Fruit fly (Drosophila melanogaster) whole organism, embryonic: ENCODE results near the gene Rchy1.
A peak's percentile ranks its signal among the peaks of the same experiment; 100 is the strongest.

Experiments used
- Antp ChIP-seq: fragments of 200-800 bp; sonication (Bioruptor generic); optimal IDR thresholded peaks from 3 replicates; lab custom pipeline; 2016; ENCODE audit warnings: missing biosample characterization, missing genetic modification characterization
- CG10147 ChIP-seq: fragments of 200-800 bp; sonication (Bioruptor generic); optimal IDR thresholded peaks from 2 replicates; lab custom pipeline; 2019; ENCODE audit warnings: missing biosample characterization, mild to moderate bottlenecking, missing genetic modification characterization, moderate library complexity
- CG10366 ChIP-seq: fragments of 200-800 bp; sonication (Bioruptor generic); IDR thresholded peaks from 2 replicates; pipeline ENCODE4 v1.3.6; 2022; ENCODE audit warnings: missing biosample characterization, missing genetic modification characterization
- CG10979 ChIP-seq: fragments of 200-800 bp; sonication (Bioruptor generic); optimal IDR thresholded peaks from 2 replicates; lab custom pipeline; 2018; ENCODE audit warnings: missing biosample characterization, mild to moderate bottlenecking, missing genetic modification characterization, moderate library complexity
- CG12155 ChIP-seq: fragments of 200-800 bp; sonication (Bioruptor generic); optimal IDR thresholded peaks from 3 replicates; lab custom pipeline; 2016; ENCODE audit warnings: missing biosample characterization, missing genetic modification characterization
- CG15601 ChIP-seq: fragments of 200-800 bp; sonication (Bioruptor generic); optimal IDR thresholded peaks from 3 replicates; lab custom pipeline; 2019; ENCODE audit warnings: missing biosample characterization, mild to moderate bottlenecking, missing genetic modification characterization, moderate library complexity
- CG1602 ChIP-seq: fragments of 200-800 bp; sonication (Bioruptor generic); optimal IDR thresholded peaks from 3 replicates; lab custom pipeline; 2016; ENCODE audit warnings: missing biosample characterization, missing genetic modification characterization
- CG16815 ChIP-seq: fragments of 200-800 bp; sonication (Bioruptor generic); optimal IDR thresholded peaks from 3 replicates; lab custom pipeline; 2017; ENCODE audit warnings: missing biosample characterization, mild to moderate bottlenecking, missing genetic modification characterization
- CG2202 ChIP-seq: fragments of 200-800 bp; sonication (Bioruptor generic); optimal IDR thresholded peaks from 2 replicates; lab custom pipeline; 2018; ENCODE audit warnings: missing biosample characterization, mild to moderate bottlenecking, missing genetic modification characterization
- CG31388 ChIP-seq: fragments of 200-800 bp; sonication (Bioruptor generic); optimal IDR thresholded peaks from 2 replicates; lab custom pipeline; 2016; ENCODE audit warnings: missing biosample characterization, missing genetic modification characterization
- CG3163 ChIP-seq: fragments of 200-800 bp; sonication (Bioruptor generic); optimal IDR thresholded peaks from 3 replicates; lab custom pipeline; 2016; ENCODE audit warnings: missing biosample characterization, missing genetic modification characterization
- CG4282 ChIP-seq: fragments of 200-800 bp; sonication (Bioruptor generic); optimal IDR thresholded peaks from 2 replicates; lab custom pipeline; 2016; ENCODE audit warnings: missing biosample characterization, missing genetic modification characterization
- CG4328 ChIP-seq: fragments of 200-800 bp; sonication (Bioruptor generic); optimal IDR thresholded peaks from 3 replicates; lab custom pipeline; 2017; ENCODE audit warnings: missing biosample characterization, missing genetic modification reagents, missing genetic modification characterization
- CG6765 ChIP-seq: fragments of 200-800 bp; sonication (Bioruptor generic); optimal IDR thresholded peaks from 3 replicates; lab custom pipeline; 2017; ENCODE audit warnings: missing biosample characterization, mild to moderate bottlenecking, missing genetic modification characterization
- CG9437 ChIP-seq: fragments of 200-800 bp; sonication (Bioruptor generic); optimal IDR thresholded peaks from 2 replicates; lab custom pipeline; 2018; ENCODE audit warnings: missing biosample characterization, mild to moderate bottlenecking, missing genetic modification characterization
- CG9727 ChIP-seq: fragments of 200-800 bp; sonication (Bioruptor generic); optimal IDR thresholded peaks from 3 replicates; lab custom pipeline; 2017; ENCODE audit warnings: missing biosample characterization, mild to moderate bottlenecking, missing genetic modification characterization
- CkIIα-i1 ChIP-seq: fragments of 200-800 bp; sonication (Bioruptor generic); IDR thresholded peaks from 2 replicates; pipeline ENCODE4 v1.3.6; 2022; ENCODE audit warnings: missing biosample characterization, missing genetic modification characterization
- CoRest ChIP-seq: fragments of 200-800 bp; sonication (Bioruptor generic); optimal IDR thresholded peaks from 3 replicates; lab custom pipeline; 2018; ENCODE audit warnings: missing biosample characterization, mild to moderate bottlenecking, missing genetic modification characterization, moderate library complexity
- Doc3 ChIP-seq: fragments of 200-800 bp; sonication (Bioruptor generic); IDR thresholded peaks from 3 replicates; pipeline ENCODE4 v1.3.6; 2022; ENCODE audit warnings: missing biosample characterization, missing genetic modification characterization; ENCODE audit not compliant: partially characterized antibody
- HLH3B ChIP-seq: fragments of 200-800 bp; sonication (Bioruptor generic); IDR thresholded peaks from 2 replicates; pipeline ENCODE4 v1.3.6; 2022; ENCODE audit warnings: missing biosample characterization, missing genetic modification characterization
- Hr78 ChIP-seq, 2 experiments: fragments of 200-800 bp in 1 of 2; fragments of >200 bp in 1 of 2; sonication (Bioruptor generic) in 1 of 2; optimal IDR thresholded peaks; 2 replicates each; lab custom pipeline; 2017 to 2019; ENCODE audit warnings: missing biosample characterization in 2 of 2, missing genetic modification characterization in 2 of 2, mild to moderate bottlenecking in 1 of 2, moderate library complexity in 1 of 2
- Hsf ChIP-seq: fragments of 200-800 bp; sonication (Bioruptor generic); optimal IDR thresholded peaks from 3 replicates; lab custom pipeline; 2016; ENCODE audit warnings: missing biosample characterization, missing genetic modification characterization
- Lim3 ChIP-seq: fragments of 200-800 bp; sonication (Bioruptor generic); IDR thresholded peaks from 2 replicates; pipeline ENCODE4 v1.3.6; 2022; ENCODE audit warnings: missing biosample characterization, missing genetic modification characterization
- Med ChIP-seq: fragments of 200-800 bp; sonication (Bioruptor generic); peaks from one replicate; lab custom pipeline; 2016; ENCODE audit warnings: missing biosample characterization, missing genetic modification characterization, mild to moderate bottlenecking, inconsistent platforms, moderate library complexity
- Meics ChIP-seq: fragments of 200-800 bp; sonication (Bioruptor generic); optimal IDR thresholded peaks from 2 replicates; lab custom pipeline; 2017; ENCODE audit warnings: missing biosample characterization, mild to moderate bottlenecking, missing genetic modification characterization
- Neu2 ChIP-seq: fragments of 200-800 bp; sonication (Bioruptor generic); optimal IDR thresholded peaks from 3 replicates; lab custom pipeline; 2016; ENCODE audit warnings: missing biosample characterization, missing genetic modification characterization, borderline replicate concordance
- Rfx ChIP-seq: fragments of 200-800 bp; sonication (Bioruptor generic); IDR thresholded peaks from 2 replicates; pipeline ENCODE4 v1.3.6; 2022; ENCODE audit warnings: missing biosample characterization, missing genetic modification characterization
- Scr ChIP-seq: fragments of 200-800 bp; sonication (Bioruptor generic); IDR thresholded peaks from 2 replicates; pipeline ENCODE4 v1.3.6; 2022; ENCODE audit warnings: missing biosample characterization, missing genetic modification characterization; ENCODE audit not compliant: partially characterized antibody
- Taf1 ChIP-seq: fragments of 200-800 bp; sonication (Bioruptor generic); IDR thresholded peaks from 2 replicates; pipeline ENCODE4 v1.3.6; 2022; ENCODE audit warnings: missing biosample characterization, missing genetic modification characterization
- Xrp1 ChIP-seq: fragments of 200-800 bp; sonication (Bioruptor generic); IDR thresholded peaks from 2 replicates; pipeline ENCODE4 v1.3.6; 2022; ENCODE audit warnings: missing biosample characterization, missing genetic modification characterization
- btn ChIP-seq: fragments of 200-800 bp; sonication (Bioruptor generic); optimal IDR thresholded peaks from 2 replicates; lab custom pipeline; 2016; ENCODE audit warnings: missing biosample characterization, missing genetic modification characterization
- cas ChIP-seq: fragments of 200-800 bp; sonication (Bioruptor generic); IDR thresholded peaks from 2 replicates; pipeline ENCODE4 v1.3.6; 2022; ENCODE audit warnings: missing biosample characterization, missing genetic modification characterization
- cato ChIP-seq: fragments of 200-800 bp; sonication (Bioruptor generic); optimal IDR thresholded peaks from 2 replicates; lab custom pipeline; 2016; ENCODE audit warnings: missing biosample characterization, missing genetic modification characterization, borderline replicate concordance
- cwo ChIP-seq: fragments of 200-800 bp; sonication (Bioruptor generic); optimal IDR thresholded peaks from 3 replicates; lab custom pipeline; 2017; ENCODE audit warnings: missing biosample characterization, missing genetic modification characterization, mild to moderate bottlenecking, moderate library complexity, missing genetic modification reagents
- dan ChIP-seq: fragments of 200-800 bp; sonication (Bioruptor generic); IDR thresholded peaks from 2 replicates; pipeline ENCODE4 v1.3.6; 2022; ENCODE audit warnings: missing biosample characterization, missing genetic modification characterization
- dmrt99B ChIP-seq: fragments of 200-800 bp; sonication (Bioruptor generic); optimal IDR thresholded peaks from 2 replicates; lab custom pipeline; 2018; ENCODE audit warnings: missing biosample characterization, mild to moderate bottlenecking, missing genetic modification characterization, moderate library complexity
- gsb-n ChIP-seq: fragments of 200-800 bp; sonication (Bioruptor generic); optimal IDR thresholded peaks from 3 replicates; lab custom pipeline; 2018; ENCODE audit warnings: missing biosample characterization, mild to moderate bottlenecking, missing genetic modification characterization
- hth ChIP-seq: fragments of >200 bp; optimal IDR thresholded peaks from 2 replicates; lab custom pipeline; 2017; ENCODE audit warnings: inconsistent platforms
- inv ChIP-seq: fragments of 200-800 bp; sonication (Bioruptor generic); IDR thresholded peaks from 2 replicates; pipeline ENCODE4 v1.3.6; 2022; ENCODE audit warnings: missing biosample characterization, missing genetic modification characterization; ENCODE audit not compliant: partially characterized antibody
- kah ChIP-seq: fragments of 200-800 bp; sonication (Bioruptor generic); optimal IDR thresholded peaks from 2 replicates; lab custom pipeline; 2018; ENCODE audit warnings: missing biosample characterization, mild to moderate bottlenecking, missing genetic modification characterization
- nom ChIP-seq: fragments of 200-800 bp; sonication (Bioruptor generic); optimal IDR thresholded peaks from 2 replicates; lab custom pipeline; 2017; ENCODE audit warnings: missing biosample characterization, missing genetic modification characterization, mild to moderate bottlenecking, moderate library complexity, missing genetic modification reagents
- pfk ChIP-seq: fragments of 200-800 bp; sonication (Bioruptor generic); optimal IDR thresholded peaks from 2 replicates; lab custom pipeline; 2018; ENCODE audit warnings: missing biosample characterization, mild to moderate bottlenecking, missing genetic modification characterization, moderate library complexity
- ro ChIP-seq: fragments of 200-800 bp; sonication (Bioruptor generic); IDR thresholded peaks from 2 replicates; pipeline ENCODE4 v1.3.6; 2022; ENCODE audit warnings: missing biosample characterization, missing genetic modification characterization
- seq ChIP-seq: fragments of 200-800 bp; sonication (Bioruptor generic); IDR thresholded peaks from 2 replicates; pipeline ENCODE4 v1.3.6; 2022; ENCODE audit warnings: missing biosample characterization, missing genetic modification characterization
- shn ChIP-seq: fragments of 200-800 bp; sonication (Bioruptor generic); optimal IDR thresholded peaks from 3 replicates; lab custom pipeline; 2016; ENCODE audit warnings: missing biosample characterization, missing genetic modification characterization
- slp2 ChIP-seq: fragments of 200-800 bp; sonication (Bioruptor generic); optimal IDR thresholded peaks from 2 replicates; lab custom pipeline; 2016; ENCODE audit warnings: missing biosample characterization, missing genetic modification characterization
- sqz ChIP-seq: fragments of 200-800 bp; sonication (Bioruptor generic); optimal IDR thresholded peaks from 3 replicates; lab custom pipeline; 2018; ENCODE audit warnings: missing biosample characterization, mild to moderate bottlenecking, missing genetic modification characterization
- sug ChIP-seq: fragments of 200-800 bp; optimal IDR thresholded peaks from 2 replicates; lab custom pipeline; 2019; ENCODE audit warnings: missing biosample characterization, mild to moderate bottlenecking, missing genetic modification characterization, moderate library complexity
- tio ChIP-seq: fragments of 200-800 bp; sonication (Bioruptor generic); optimal IDR thresholded peaks from 2 replicates; lab custom pipeline; 2017; ENCODE audit warnings: missing biosample characterization, missing genetic modification characterization, inconsistent platforms
- zen2 ChIP-seq: fragments of 200-800 bp; sonication (Bioruptor generic); IDR thresholded peaks from 3 replicates; pipeline ENCODE4 v1.3.6; 2022; ENCODE audit warnings: missing biosample characterization, missing genetic modification characterization; ENCODE audit not compliant: partially characterized antibody
- zfh1 ChIP-seq: fragments of 200-800 bp; sonication (Bioruptor generic); IDR thresholded peaks from 3 replicates; pipeline ENCODE4 v1.3.6; 2022; ENCODE audit warnings: missing biosample characterization, missing genetic modification characterization

The Rchy1 gene

DNA sequence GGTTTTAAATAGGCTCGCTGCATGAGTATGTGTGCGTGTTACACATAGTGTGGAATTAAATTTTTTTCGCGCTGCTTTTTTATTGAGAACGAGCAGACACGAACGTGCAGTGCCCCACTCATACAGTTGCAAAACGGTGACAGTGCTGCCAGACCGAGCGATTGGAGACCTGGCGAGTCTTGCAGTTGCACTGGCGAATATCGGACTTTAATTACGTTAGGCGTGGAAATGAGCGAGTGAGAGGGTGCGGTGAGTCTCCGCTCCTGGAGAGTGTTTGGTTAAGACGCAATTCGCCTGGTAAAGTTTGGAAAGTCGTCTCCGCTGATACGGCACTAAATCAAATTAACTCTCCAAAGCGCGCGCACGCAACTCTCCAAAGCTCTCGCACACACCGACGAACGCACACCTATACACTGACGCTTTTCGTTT is 15.9 kb upstream of the Rchy1 start (continued):
- TF ChIP-seq CG10147 (GFP tag; lab: Kevin White, UChicago) (no peak), gsb-n (tag; lab: Kevin White, UChicago) (peak; percentile 47), CG15601 (no peak), CG10979 (tag; lab: Kevin White, UChicago) (no peak), sug (tag; lab: Kevin White, UChicago) (peak; percentile 7), cato (no peak), kah (GFP tag; lab: Kevin White, UChicago) (no peak), zfh1 (GFP tag; lab: Robert Waterston, UW) (no peak), CG31388 (GFP tag; lab: Kevin White, UChicago) (no peak), cas (GFP tag; lab: Robert Waterston, UW) (no peak), Antp (GFP tag; lab: Kevin White, UChicago) (no peak), Meics (GFP tag; lab: Kevin White, UChicago) (peak; percentile 2), sqz (GFP tag; lab: Kevin White, UChicago) (peak; percentile 79), Doc3 (no peak; the same call in 2 of the 3 replicates), CG4282 (GFP tag; lab: Kevin White, UChicago) (no peak), shn (no peak), nom (GFP tag; lab: Kevin White, UChicago) (peak; percentile 23), inv (GFP tag; lab: Robert Waterston, UW) (no peak), CG3163 (no peak), seq (0 out of 2 replicates have a peak, but pooled peaks have one; percentile 11), Neu2 (GFP tag; lab: Kevin White, UChicago) (no peak), Hr78 (GFP tag; optimal IDR thresholded peaks at IDR 0.05; lab: Kevin White, UChicago) (no peak), CoRest (no peak), dmrt99B (tag; lab: Kevin White, UChicago) (no peak), CG9437 (GFP tag; lab: Kevin White, UChicago) (peak; percentile 71), cwo (GFP tag; lab: Kevin White, UChicago) (peak; percentile 9), HLH3B (GFP tag; lab: Robert Waterston, UW) (0 out of 2 replicates have a peak, but pooled peaks have one; percentile 7), CG6765 (peak; percentile 27), Xrp1 (0 out of 2 replicates have a peak, but pooled peaks have one; percentile 15), slp2 (GFP tag; lab: Kevin White, UChicago) (no peak), CG12155 (GFP tag; lab: Kevin White, UChicago) (peak; percentile 88), CG1602 (GFP tag; lab: Kevin White, UChicago) (no peak), Med (GFP tag; lab: Kevin White, UChicago) (peak; percentile 81), pfk (GFP tag; lab: Kevin White, UChicago) (no peak), CG2202 (no peak), zen2 (GFP tag; lab: Robert Waterston, UW) (peak; percentile 59; the same call in 2 of the 3 replicates), btn (GFP tag; lab: Kevin White, UChicago) (no peak), Hsf (GFP tag; lab: Kevin White, UChicago) (no peak), ro (no peak), hth (lab: Kevin White, UChicago) (no peak), Scr (GFP tag; lab: Robert Waterston, UW) (no peak), dan (GFP tag; lab: Robert Waterston, UW) (no peak), Lim3 (no peak), Taf1 (GFP tag; lab: Robert Waterston, UW) (no peak), CG9727 (no peak), tio (GFP tag; lab: Kevin White, UChicago) (no peak), CG4328 (no peak), CkIIα-i1 (no peak), CG10366 (GFP tag; lab: Robert Waterston, UW) (no peak), Rfx (GFP tag; lab: Robert Waterston, UW) (peak; percentile 46; the same call in 1 of the 2 replicates), CG16815 (GFP tag; lab: Kevin White, UChicago) (no peak)
